Fruit fly (Drosophila melanogaster) whole organism, embryonic: ENCODE measurements around the gene mbt.

Source experiments
- Abd-B ChIP-seq: fragments of 200-800 bp; sonication (Bioruptor generic); optimal IDR thresholded peaks from 2 replicates; lab custom pipeline; 2018; ENCODE audit warnings: missing biosample characterization, mild to moderate bottlenecking, missing genetic modification characterization, moderate library complexity
- Bdp1 ChIP-seq: fragments of 200-800 bp; sonication (Bioruptor generic); optimal IDR thresholded peaks from 3 replicates; lab custom pipeline; 2016; ENCODE audit warnings: missing biosample characterization, missing genetic modification characterization
- Bteb2 ChIP-seq: fragments of 200-800 bp; sonication (Bioruptor generic); optimal IDR thresholded peaks from 2 replicates; lab custom pipeline; 2016; ENCODE audit warnings: missing biosample characterization, missing genetic modification characterization
- CG10543 ChIP-seq: fragments of 200-800 bp; sonication (Bioruptor generic); optimal IDR thresholded peaks from 3 replicates; lab custom pipeline; 2017; ENCODE audit warnings: missing biosample characterization, mild to moderate bottlenecking, missing genetic modification characterization, moderate library complexity
- CG11504 ChIP-seq: fragments of 200-800 bp; sonication (Bioruptor generic); optimal IDR thresholded peaks from 3 replicates; lab custom pipeline; 2019; ENCODE audit warnings: missing biosample characterization, mild to moderate bottlenecking, missing genetic modification characterization, moderate library complexity
- CG1233 ChIP-seq: fragments of 200-800 bp; sonication (Bioruptor generic); optimal IDR thresholded peaks from 4 replicates; lab custom pipeline; 2018; ENCODE audit warnings: missing biosample characterization, mild to moderate bottlenecking, missing genetic modification characterization
- CG14860 ChIP-seq: fragments of 200-800 bp; sonication (Bioruptor generic); IDR thresholded peaks from 3 replicates; pipeline ENCODE4 v1.3.6; 2022; ENCODE audit warnings: missing biosample characterization, missing genetic modification characterization; ENCODE audit not compliant: partially characterized antibody
- CG15073 ChIP-seq: fragments of 200-800 bp; sonication (Bioruptor generic); optimal IDR thresholded peaks from 2 replicates; lab custom pipeline; 2016; ENCODE audit warnings: missing biosample characterization, missing genetic modification characterization
- CG1529 ChIP-seq: fragments of 200-800 bp; sonication (Bioruptor generic); optimal IDR thresholded peaks from 3 replicates; lab custom pipeline; 2018; ENCODE audit warnings: missing biosample characterization, missing genetic modification characterization
- CG17612 ChIP-seq: fragments of 200-800 bp; sonication (Bioruptor generic); IDR thresholded peaks from 2 replicates; pipeline ENCODE4 v1.3.6; 2022; ENCODE audit warnings: missing biosample characterization, missing genetic modification characterization
- CG17912 ChIP-seq: fragments of 200-800 bp; sonication (Bioruptor generic); optimal IDR thresholded peaks from 2 replicates; lab custom pipeline; 2018; ENCODE audit warnings: missing biosample characterization, mild to moderate bottlenecking, missing genetic modification characterization
- CG2129 ChIP-seq: fragments of 200-800 bp; sonication (Bioruptor generic); IDR thresholded peaks from 2 replicates; pipeline ENCODE4 v1.3.6; 2022; ENCODE audit warnings: missing biosample characterization, missing genetic modification characterization; ENCODE audit not compliant: partially characterized antibody
- CG30403 ChIP-seq: fragments of 200-800 bp; sonication (Bioruptor generic); optimal IDR thresholded peaks from 3 replicates; lab custom pipeline; 2016; ENCODE audit warnings: missing biosample characterization, missing genetic modification characterization
- CG31224 ChIP-seq: fragments of 200-800 bp; sonication (Bioruptor generic); IDR thresholded peaks from 2 replicates; pipeline ENCODE4 v1.3.6; 2022; ENCODE audit warnings: missing biosample characterization, missing genetic modification characterization
- CG31441 ChIP-seq: fragments of 200-800 bp; sonication (Bioruptor generic); IDR thresholded peaks from 2 replicates; pipeline ENCODE4 v1.3.6; 2022; ENCODE audit warnings: missing biosample characterization, missing genetic modification characterization
- CG3838 ChIP-seq: fragments of 200-800 bp; sonication (Bioruptor generic); optimal IDR thresholded peaks from 3 replicates; lab custom pipeline; 2016; ENCODE audit warnings: missing biosample characterization, missing genetic modification characterization
- CG5245 ChIP-seq: fragments of 200-800 bp; sonication (Bioruptor generic); optimal IDR thresholded peaks from 3 replicates; lab custom pipeline; 2016; ENCODE audit warnings: missing biosample characterization, missing genetic modification characterization
- CG6765 ChIP-seq: fragments of 200-800 bp; sonication (Bioruptor generic); optimal IDR thresholded peaks from 3 replicates; lab custom pipeline; 2017; ENCODE audit warnings: missing biosample characterization, mild to moderate bottlenecking, missing genetic modification characterization
- CG7745 ChIP-seq: fragments of 200-800 bp; sonication (Bioruptor generic); optimal IDR thresholded peaks from 2 replicates; lab custom pipeline; 2018; ENCODE audit warnings: missing biosample characterization, mild to moderate bottlenecking, missing genetic modification characterization, moderate library complexity
- CG8765 ChIP-seq: fragments of 200-800 bp; sonication (Bioruptor generic); IDR thresholded peaks from 2 replicates; pipeline ENCODE4 v1.3.6; 2022; ENCODE audit warnings: missing biosample characterization, missing genetic modification characterization
- CG9215 ChIP-seq: fragments of 200-800 bp; sonication (Bioruptor generic); IDR thresholded peaks from 2 replicates; pipeline ENCODE4 v1.3.6; 2022; ENCODE audit warnings: missing biosample characterization, missing genetic modification characterization
- Dek ChIP-seq: fragments of 200-800 bp; sonication (Bioruptor generic); optimal IDR thresholded peaks from 3 replicates; lab custom pipeline; 2019; ENCODE audit warnings: missing biosample characterization, mild to moderate bottlenecking, missing genetic modification characterization, moderate library complexity
- HLH54F ChIP-seq: fragments of 200-800 bp; sonication (Bioruptor generic); optimal IDR thresholded peaks from 3 replicates; lab custom pipeline; 2016; ENCODE audit warnings: missing biosample characterization, missing genetic modification characterization
- HmgZ ChIP-seq: fragments of 200-800 bp; sonication (Bioruptor generic); optimal IDR thresholded peaks from 2 replicates; lab custom pipeline; 2018; ENCODE audit warnings: missing biosample characterization, mild to moderate bottlenecking, missing genetic modification characterization
- Hmr ChIP-seq: fragments of 200-800 bp; sonication (Bioruptor generic); optimal IDR thresholded peaks from 3 replicates; lab custom pipeline; 2017; ENCODE audit warnings: mild to moderate bottlenecking, missing biosample characterization, missing genetic modification reagents, missing genetic modification characterization
- Lhr ChIP-seq: fragments of 200-800 bp; sonication (Bioruptor generic); optimal IDR thresholded peaks from 3 replicates; lab custom pipeline; 2017; ENCODE audit warnings: mild to moderate bottlenecking, missing biosample characterization, missing genetic modification reagents, missing genetic modification characterization
- Nf-YC ChIP-seq: fragments of 200-800 bp; optimal IDR thresholded peaks from 3 replicates; lab custom pipeline; 2019; ENCODE audit warnings: missing biosample characterization, mild to moderate bottlenecking, missing genetic modification characterization, moderate library complexity
- PHDP ChIP-seq: fragments of 200-800 bp; sonication (Bioruptor generic); optimal IDR thresholded peaks from 3 replicates; lab custom pipeline; 2018; ENCODE audit warnings: missing biosample characterization, mild to moderate bottlenecking, missing genetic modification characterization, moderate library complexity
- Sin3A ChIP-seq: fragments of >200 bp; optimal IDR thresholded peaks from 2 replicates; lab custom pipeline; 2018
- Sox100B ChIP-seq: fragments of 200-800 bp; sonication (Bioruptor generic); optimal IDR thresholded peaks from 3 replicates; lab custom pipeline; 2018; ENCODE audit warnings: missing biosample characterization, mild to moderate bottlenecking, missing genetic modification characterization
- bcd ChIP-seq: fragments of 200-800 bp; sonication (Bioruptor generic); optimal IDR thresholded peaks from 2 replicates; lab custom pipeline; 2017; ENCODE audit warnings: missing biosample characterization, mild to moderate bottlenecking, missing genetic modification characterization
- bowl ChIP-seq: fragments of 200-800 bp; sonication (Bioruptor generic); IDR thresholded peaks from 2 replicates; pipeline ENCODE4 v1.3.6; 2022; ENCODE audit warnings: missing biosample characterization, missing genetic modification characterization
- br ChIP-seq: fragments of >200 bp; optimal IDR thresholded peaks from 2 replicates; lab custom pipeline; 2017
- disco-r ChIP-seq: fragments of 200-800 bp; sonication (Bioruptor generic); optimal IDR thresholded peaks from 2 replicates; lab custom pipeline; 2016; ENCODE audit warnings: missing biosample characterization, missing genetic modification characterization
- ems ChIP-seq: fragments of 200-800 bp; sonication (Bioruptor generic); optimal IDR thresholded peaks from 3 replicates; lab custom pipeline; 2016; ENCODE audit warnings: missing biosample characterization, missing genetic modification characterization
- ewg ChIP-seq: fragments of 200-800 bp; sonication (Bioruptor generic); optimal IDR thresholded peaks from 3 replicates; lab custom pipeline; 2017; ENCODE audit warnings: mild to moderate bottlenecking, missing biosample characterization, missing genetic modification reagents, missing genetic modification characterization
- gfzf ChIP-seq: fragments of 200-800 bp; sonication (Bioruptor generic); optimal IDR thresholded peaks from 2 replicates; lab custom pipeline; 2016; ENCODE audit warnings: missing biosample characterization, mild to moderate bottlenecking, missing genetic modification characterization, moderate library complexity
- grau ChIP-seq: fragments of 200-800 bp; optimal IDR thresholded peaks from 3 replicates; lab custom pipeline; 2019; ENCODE audit warnings: missing biosample characterization, mild to moderate bottlenecking, missing genetic modification characterization, moderate library complexity
- h ChIP-seq: fragments of >200 bp; optimal IDR thresholded peaks from 2 replicates; lab custom pipeline; 2017
- her ChIP-seq: fragments of 200-800 bp; sonication (Bioruptor generic); optimal IDR thresholded peaks from 2 replicates; lab custom pipeline; 2016; ENCODE audit warnings: missing biosample characterization, missing genetic modification characterization
- org-1 ChIP-seq: fragments of 200-800 bp; sonication (Bioruptor generic); optimal IDR thresholded peaks from 2 replicates; lab custom pipeline; 2017; ENCODE audit warnings: missing biosample characterization, missing genetic modification characterization
- pan ChIP-seq, 4 experiments: fragments of >200 bp in 3 of 4; fragments of 200-800 bp in 1 of 4; sonication (Bioruptor generic) in 1 of 4; optimal IDR thresholded peaks in 3 of 4; IDR thresholded peaks in 1 of 4; 2 replicates each; pipeline versions ENCODE4 v1.3.6 to Lab custom; 2017 to 2022; ENCODE audit warnings: missing biosample characterization in 2 of 4, missing genetic modification characterization in 2 of 4, mixed read lengths in 1 of 4
- pita ChIP-seq: fragments of 200-800 bp; sonication (Bioruptor generic); optimal IDR thresholded peaks from 2 replicates; lab custom pipeline; 2017; ENCODE audit warnings: missing biosample characterization, mild to moderate bottlenecking, missing genetic modification characterization
- pnt ChIP-seq: fragments of 200-800 bp; sonication (Bioruptor generic); optimal IDR thresholded peaks from 3 replicates; lab custom pipeline; 2016; ENCODE audit warnings: missing biosample characterization, missing genetic modification characterization
- pros ChIP-seq: fragments of 200-800 bp; sonication (Bioruptor generic); optimal IDR thresholded peaks from 3 replicates; lab custom pipeline; 2019; ENCODE audit warnings: missing biosample characterization, mild to moderate bottlenecking, missing genetic modification characterization, moderate library complexity
- repo ChIP-seq: fragments of 200-800 bp; sonication (Bioruptor generic); optimal IDR thresholded peaks from 2 replicates; lab custom pipeline; 2016; ENCODE audit warnings: missing biosample characterization, missing genetic modification characterization
- row ChIP-seq: fragments of 200-800 bp; sonication (Bioruptor generic); IDR thresholded peaks from 3 replicates; pipeline ENCODE4 v1.3.6; 2022; ENCODE audit warnings: missing biosample characterization, missing genetic modification characterization
- sim ChIP-seq: fragments of 200-800 bp; sonication (Bioruptor generic); IDR thresholded peaks from 2 replicates; pipeline ENCODE4 v1.3.6; 2022; ENCODE audit warnings: missing biosample characterization, missing genetic modification characterization
- slou ChIP-seq: fragments of 200-800 bp; sonication (Bioruptor generic); optimal IDR thresholded peaks from 3 replicates; lab custom pipeline; 2016; ENCODE audit warnings: missing biosample characterization, missing genetic modification characterization
- toy ChIP-seq: fragments of 200-800 bp; sonication (Bioruptor generic); IDR thresholded peaks from 2 replicates; pipeline ENCODE4 v1.3.6; 2022; ENCODE audit warnings: missing biosample characterization, missing genetic modification characterization
- ttk ChIP-seq: fragments of 200-800 bp; sonication (Bioruptor generic); IDR thresholded peaks from 2 replicates; pipeline ENCODE4 v2.1.2; 2022; ENCODE audit warnings: missing biosample characterization, missing genetic modification characterization

mbt gene

DNA sequence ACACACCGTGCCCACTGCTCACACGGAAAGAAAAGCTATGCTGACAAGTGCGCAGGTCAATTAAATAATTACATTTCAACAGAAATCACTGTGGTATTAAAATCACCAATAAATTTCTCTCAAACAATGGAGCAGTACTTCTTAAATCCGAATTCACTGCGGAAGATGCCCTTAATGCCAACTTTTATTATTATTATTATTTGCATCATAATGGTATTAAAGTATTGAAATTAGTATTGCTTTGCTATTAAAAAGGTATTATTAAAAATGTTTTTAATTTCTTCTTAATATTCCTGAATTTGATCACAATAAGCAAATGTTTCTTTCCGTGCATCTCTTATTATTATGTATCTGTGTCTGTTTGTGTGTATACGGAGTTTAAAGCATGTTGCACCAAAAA lies 30.5 kb upstream of the mbt start (continued):
- TF ChIP-seq PHDP (tag; lab: Kevin White, UChicago) (peak; percentile 57), CG11504 (peak; percentile 77), CG14860 (GFP tag; lab: Robert Waterston, UW) (no peak), Hmr (GFP tag; lab: Kevin White, UChicago) (peak; percentile 67), h (no peak), Abd-B (GFP tag; lab: Kevin White, UChicago) (peak; percentile 35), CG17912 (GFP tag; lab: Kevin White, UChicago) (no peak), CG8765 (GFP tag; lab: Robert Waterston, UW) (no peak), pan (optimal IDR thresholded peaks at IDR 0.05; lab: Kevin White, UChicago) (no peak), pan (GFP tag; optimal IDR thresholded peaks at IDR 0.05 in 1 of 2, IDR thresholded peaks at IDR 0.05 in 1 of 2) (peak in 1 of 2 experiments; percentile 42), sim (GFP tag; lab: Robert Waterston, UW) (no peak), CG6765 (GFP tag; lab: Kevin White, UChicago) (no peak), bowl (GFP tag; lab: Robert Waterston, UW) (no peak), org-1 (GFP tag; lab: Kevin White, UChicago) (peak; percentile 19), her (no peak), ttk (GFP tag; lab: Robert Waterston, UW) (0 out of 2 replicates have a peak, but pooled peaks have one; percentile 14), ewg (GFP tag; lab: Kevin White, UChicago) (peak; percentile 18), HLH54F (GFP tag; lab: Kevin White, UChicago) (no peak), CG9215 (GFP tag; lab: Robert Waterston, UW) (0 out of 2 replicates have a peak, but pooled peaks have one; percentile 5)

DNA sequence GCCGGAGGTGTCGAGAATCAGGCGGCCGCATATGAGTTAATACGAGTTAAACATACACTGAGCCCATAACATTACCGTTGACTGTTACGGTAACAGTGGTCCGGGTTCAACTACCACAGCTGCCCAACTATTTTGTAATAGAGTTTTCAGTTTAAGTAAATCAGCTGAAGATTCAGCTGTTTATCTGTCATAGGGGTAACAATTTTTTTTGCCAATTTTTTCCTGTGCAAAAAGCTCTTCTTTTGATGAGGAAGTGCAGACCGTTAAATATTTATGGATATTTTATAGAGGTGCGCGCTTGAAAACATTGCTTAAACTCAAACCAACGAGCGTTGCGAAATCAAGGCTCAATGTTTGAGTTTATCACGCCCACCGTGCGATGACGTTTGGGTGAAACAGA lies 28.8 kb upstream of the mbt start:
- TF ChIP-seq CG1233 (GFP tag; lab: Kevin White, UChicago): no peak
- peak; percentile 17 for TF ChIP-seq Hmr (GFP tag; lab: Kevin White, UChicago)
- TF ChIP-seq repo: no peak
- no peak for TF ChIP-seq br (lab: Kevin White, UChicago)
- no peak for TF ChIP-seq pnt
- TF ChIP-seq bowl (GFP tag; lab: Robert Waterston, UW): no peak
- TF ChIP-seq CG15073 (GFP tag; lab: Kevin White, UChicago): no peak
- no peak for TF ChIP-seq pros (GFP tag; lab: Kevin White, UChicago)
- TF ChIP-seq Lhr (GFP tag; lab: Kevin White, UChicago): no peak
- TF ChIP-seq CG2129 (GFP tag; lab: Robert Waterston, UW): no peak
- no peak for TF ChIP-seq slou (GFP tag; lab: Kevin White, UChicago)
- no peak for TF ChIP-seq Bteb2 (GFP tag; lab: Kevin White, UChicago)
- TF ChIP-seq Nf-YC: no peak
- no peak for TF ChIP-seq Dek (tag; lab: Kevin White, UChicago)
- TF ChIP-seq toy (GFP tag; lab: Robert Waterston, UW): no peak
- peak; percentile 30 for TF ChIP-seq grau (tag; lab: Kevin White, UChicago)
- no peak for TF ChIP-seq ems (GFP tag; lab: Kevin White, UChicago)
- no peak for TF ChIP-seq HmgZ (tag; lab: Kevin White, UChicago)
- TF ChIP-seq CG30403: peak; percentile 2
- TF ChIP-seq Sox100B (GFP tag; lab: Kevin White, UChicago): no peak
- peak; percentile 4 for TF ChIP-seq bcd
- TF ChIP-seq CG17612 (GFP tag; lab: Robert Waterston, UW): no peak
- no peak for TF ChIP-seq Bdp1 (GFP tag; lab: Kevin White, UChicago)
- no peak for TF ChIP-seq CG8765 (GFP tag; lab: Robert Waterston, UW)
- TF ChIP-seq gfzf (GFP tag; lab: Kevin White, UChicago): no peak
- peak; percentile 44; the same call in 2 of the 3 replicates for TF ChIP-seq row (GFP tag; lab: Robert Waterston, UW)
- no peak for TF ChIP-seq CG5245
- TF ChIP-seq CG7745 (tag; lab: Kevin White, UChicago): no peak
- TF ChIP-seq CG31441 (GFP tag; lab: Robert Waterston, UW): no peak
- TF ChIP-seq CG3838 (GFP tag; lab: Kevin White, UChicago): no peak
- peak; percentile 42 for TF ChIP-seq CG10543 (GFP tag; lab: Kevin White, UChicago)
- TF ChIP-seq Sin3A (lab: Kevin White, UChicago): no peak
- no peak for TF ChIP-seq CG31224
- TF ChIP-seq disco-r (GFP tag; lab: Kevin White, UChicago): no peak
- no peak for TF ChIP-seq pita (GFP tag; lab: Kevin White, UChicago)
- TF ChIP-seq CG1529 (GFP tag; lab: Kevin White, UChicago): no peak
